Worm (Caenorhabditis elegans) whole organism, young adult: ENCODE measurements around the gene T02B11.9.

ENCODE experiments used
- B0261.1 ChIP-seq: sonication (generic microtip); optimal IDR thresholded peaks from 2 replicates; lab custom pipeline; 2016; ENCODE audit warnings: mild to moderate bottlenecking, missing genetic modification characterization, moderate library complexity, missing compliant biosample characterization
- F55B11.4 ChIP-seq: sonication (generic microtip); optimal IDR thresholded peaks from 2 replicates; lab custom pipeline; 2016; ENCODE audit warnings: missing compliant biosample characterization, missing genetic modification characterization, borderline replicate concordance; ENCODE audit not compliant: insufficient read depth
- cebp-2 ChIP-seq: fragments of 200-800 bp; sonication (Bioruptor generic); IDR thresholded peaks from 2 replicates; pipeline ENCODE4 v1.3.6; 2022; ENCODE audit warnings: missing genetic modification characterization, missing compliant biosample characterization
- dpff-1 ChIP-seq: sonication (generic microtip); optimal IDR thresholded peaks from 2 replicates; lab custom pipeline; 2017; ENCODE audit warnings: mild to moderate bottlenecking, missing genetic modification characterization, missing compliant biosample characterization
- dpl-1 ChIP-seq: fragments of 150-350 bp; optimal IDR thresholded peaks from 2 replicates; lab custom pipeline; 2014; ENCODE audit warnings: missing biosample characterization, missing genetic modification reagents, missing genetic modification characterization
- egl-18 ChIP-seq: fragments of 200-800 bp; sonication (Bioruptor generic); IDR thresholded peaks from 2 replicates; pipeline ENCODE4 v1.3.6; 2022; ENCODE audit warnings: missing genetic modification reagents, missing genetic modification characterization, missing compliant biosample characterization
- nfyb-1 ChIP-seq: fragments of 200-800 bp; sonication (Bioruptor generic); IDR thresholded peaks from 2 replicates; pipeline ENCODE4 v1.3.6; 2022; ENCODE audit warnings: missing genetic modification reagents, missing genetic modification characterization, missing compliant biosample characterization
- pha-4 ChIP-seq: fragments of 150-350 bp; sonication (generic microtip); optimal IDR thresholded peaks from 2 replicates; lab custom pipeline; 2014; ENCODE audit warnings: missing biosample characterization, missing genetic modification reagents, missing genetic modification characterization
- sdz-38 ChIP-seq: sonication (generic microtip); optimal IDR thresholded peaks from 2 replicates; lab custom pipeline; 2016; ENCODE audit warnings: missing genotype, missing genetic modification characterization, missing compliant biosample characterization

DNA sequence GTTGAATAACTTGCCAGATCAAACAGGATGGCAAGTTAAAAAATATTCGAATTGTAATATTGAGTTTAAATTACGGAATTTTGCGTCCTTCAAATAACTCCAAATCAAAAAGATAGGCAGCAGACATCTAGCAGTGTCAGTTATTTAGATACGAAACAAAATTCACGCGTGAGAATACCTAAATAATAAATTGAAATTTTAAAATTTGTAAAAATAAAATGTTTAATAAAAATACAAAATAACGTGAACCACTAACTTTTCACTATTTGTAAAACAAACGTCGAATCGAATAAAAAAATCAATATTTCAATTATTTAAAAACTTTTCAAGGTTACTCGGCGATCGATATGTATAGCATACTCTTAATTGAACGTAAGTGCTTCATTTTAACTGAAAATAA, at the start of gene T02B11.9:
- TF ChIP-seq sdz-38 = no peak
- TF ChIP-seq dpl-1 (GFP tag; lab: Kevin White, UChicago) = no peak
- TF ChIP-seq pha-4 (tag; lab: Kevin White, UChicago) = no peak
- no peak for TF ChIP-seq nfyb-1 (GFP tag; lab: Robert Waterston, UW)
- TF ChIP-seq dpff-1 (tag; lab: Kevin White, UChicago) = no peak
- no peak for TF ChIP-seq cebp-2 (GFP tag; lab: Robert Waterston, UW)
- no peak for TF ChIP-seq egl-18 (GFP tag; lab: Robert Waterston, UW)
- TF ChIP-seq B0261.1 (tag; lab: Kevin White, UChicago) = no peak
- TF ChIP-seq F55B11.4 (tag; lab: Kevin White, UChicago) = no peak
